Worm (Caenorhabditis elegans) whole organism, L2 larva: ENCODE data around the gene R01E6.5.

Experiments
- ZK546.5 ChIP-seq: sonication (generic microtip); optimal IDR thresholded peaks from 2 replicates; lab custom pipeline; 2017; ENCODE audit warnings: missing biosample characterization, missing genetic modification characterization
- gmeb-1 ChIP-seq: fragments of 150-350 bp; optimal IDR thresholded peaks from 2 replicates; lab custom pipeline; 2014; ENCODE audit warnings: missing biosample characterization, missing genetic modification characterization
- lin-39 ChIP-seq: fragments of 150-350 bp; optimal IDR thresholded peaks from 2 replicates; lab custom pipeline; 2014; ENCODE audit warnings: missing biosample characterization, missing genetic modification reagents, missing genetic modification characterization
- nhr-6 ChIP-seq: fragments of 150-350 bp; optimal IDR thresholded peaks from 2 replicates; lab custom pipeline; 2014; ENCODE audit warnings: missing biosample characterization, missing genetic modification characterization

DNA sequence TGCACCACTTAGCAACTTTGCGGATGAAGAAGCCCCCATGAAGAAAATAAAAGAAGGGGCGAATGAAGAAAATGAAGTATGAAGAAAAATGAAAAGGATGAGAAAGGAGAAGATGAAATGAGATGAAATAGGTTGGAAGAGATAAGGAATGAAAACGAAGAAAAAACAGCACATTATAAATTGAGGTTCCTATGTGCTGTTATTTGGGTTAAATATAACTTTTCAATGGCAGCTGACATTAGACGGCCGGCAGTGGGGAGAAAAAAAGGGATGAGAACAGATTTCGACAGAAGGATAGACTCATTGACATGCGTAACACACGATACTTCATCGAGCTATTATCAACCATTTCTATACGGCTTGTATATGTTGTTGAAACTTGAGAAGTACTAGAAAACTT, 25.1 kb downstream of the R01E6.5 start:
- TF ChIP-seq ZK546.5 (tag; lab: Kevin White, UChicago): no peak
- no peak for TF ChIP-seq nhr-6
- TF ChIP-seq gmeb-1: no peak
- TF ChIP-seq lin-39 (tag; lab: Kevin White, UChicago): no peak
